Worm (Caenorhabditis elegans) whole organism, midembryonic: ENCODE results near the gene swt-5.

Source experiments
- T22C8.4 ChIP-seq: fragments of 200-800 bp; sonication (Bioruptor generic); IDR thresholded peaks from 2 replicates; pipeline ENCODE4 v1.3.6; 2022; ENCODE audit warnings: missing genetic modification characterization, missing compliant biosample characterization
- cog-1 ChIP-seq: sonication (generic microtip); optimal IDR thresholded peaks from 2 replicates; lab custom pipeline; 2016; ENCODE audit warnings: missing genetic modification characterization, missing compliant biosample characterization
- flt-1 ChIP-seq: fragments of 200-800 bp; sonication (Bioruptor generic); IDR thresholded peaks from 2 replicates; pipeline ENCODE4 v1.3.6; 2022; ENCODE audit warnings: missing genetic modification characterization, missing compliant biosample characterization
- klf-2 ChIP-seq: fragments of 200-800 bp; sonication (Bioruptor generic); conservative IDR thresholded peaks from 2 replicates; pipeline ENCODE4 v1.3.6; 2022; ENCODE audit warnings: missing genetic modification reagents, missing genetic modification characterization, missing compliant biosample characterization
- med-1 ChIP-seq: sonication (generic microtip); optimal IDR thresholded peaks from 2 replicates; lab custom pipeline; 2017; ENCODE audit warnings: missing genetic modification characterization, mild to moderate bottlenecking, missing compliant biosample characterization, antibody characterized with exemption, missing genetic modification reagents; ENCODE audit not compliant: insufficient read depth
- ref-1 ChIP-seq: fragments of 200-800 bp; sonication (Bioruptor generic); conservative IDR thresholded peaks from 2 replicates; pipeline ENCODE4 v1.3.6; 2022; ENCODE audit warnings: missing genetic modification reagents, missing genetic modification characterization, missing compliant biosample characterization
- tab-1 ChIP-seq: fragments of 200-800 bp; sonication (Bioruptor generic); IDR thresholded peaks from 2 replicates; pipeline ENCODE4 v1.3.6; 2022; ENCODE audit warnings: missing genetic modification characterization, missing compliant biosample characterization
- ztf-23 ChIP-seq: fragments of 200-800 bp; sonication (Bioruptor generic); IDR thresholded peaks from 2 replicates; pipeline ENCODE4 v1.3.6; 2022; ENCODE audit warnings: missing genetic modification reagents, missing genetic modification characterization, missing compliant biosample characterization
- ztf-29 ChIP-seq: fragments of 200-800 bp; sonication (Bioruptor generic); IDR thresholded peaks from 2 replicates; pipeline ENCODE4 v1.3.6; 2022; ENCODE audit warnings: missing genetic modification reagents, missing genetic modification characterization, missing compliant biosample characterization

swt-5 gene

ce11 chrV:9500826-9501451, at the start of gene swt-5:
Gene swt-5 (plus strand): TSS chrV:9501401.
- TF ChIP-seq T22C8.4 (GFP tag; lab: Robert Waterston, UW), result no peak
- TF ChIP-seq klf-2 (GFP tag; lab: Robert Waterston, UW), result no peak
- no peak for TF ChIP-seq med-1 (GFP tag; lab: Kevin White, UChicago)
- TF ChIP-seq ztf-23 (GFP tag; lab: Robert Waterston, UW), result no peak
- no peak for TF ChIP-seq cog-1 (tag; lab: Kevin White, UChicago)
- TF ChIP-seq flt-1 (GFP tag; lab: Robert Waterston, UW), result no peak
- TF ChIP-seq ztf-29 (GFP tag; lab: Robert Waterston, UW), result no peak
- TF ChIP-seq ref-1 (GFP tag; lab: Robert Waterston, UW), result no peak
- no peak for TF ChIP-seq tab-1

- TF ChIP-seq flt-1 (GFP tag; lab: Robert Waterston, UW), result no peak
- TF ChIP-seq klf-2 (GFP tag; lab: Robert Waterston, UW), result no peak
- no peak for TF ChIP-seq ztf-29 (GFP tag; lab: Robert Waterston, UW)
- TF ChIP-seq ref-1 (GFP tag; lab: Robert Waterston, UW), result no peak
- TF ChIP-seq tab-1, result no peak
Measured at ce11 chrV:9451485-9451884, 49.7 kb upstream of the swt-5 start.

DNA sequence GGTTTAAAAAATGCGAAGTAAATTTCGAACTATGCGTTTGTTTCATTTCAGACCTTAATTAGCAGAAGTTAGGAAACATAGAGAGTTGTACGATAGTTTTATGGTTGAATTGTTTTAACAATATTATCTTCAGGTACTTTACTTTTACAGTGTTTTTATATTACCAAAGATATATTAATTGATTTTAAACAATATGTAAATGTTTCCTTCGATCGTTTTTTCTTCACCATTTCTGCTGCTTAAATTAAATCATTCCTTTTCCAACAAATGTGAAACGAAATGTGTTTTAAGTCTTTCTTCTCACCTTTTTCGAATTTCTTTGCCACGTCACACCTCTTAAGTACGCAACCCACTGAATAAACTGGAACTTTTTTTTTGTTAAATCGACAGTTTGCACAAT, 47.9 kb upstream of the swt-5 start:
- no peak for TF ChIP-seq flt-1 (GFP tag; lab: Robert Waterston, UW)
- TF ChIP-seq ztf-29 (GFP tag; lab: Robert Waterston, UW), result no peak
- TF ChIP-seq T22C8.4 (GFP tag; lab: Robert Waterston, UW), result no peak
- TF ChIP-seq med-1 (GFP tag; lab: Kevin White, UChicago), result no peak
- no peak for TF ChIP-seq tab-1
- TF ChIP-seq ztf-23 (GFP tag; lab: Robert Waterston, UW), result no peak
- no peak for TF ChIP-seq ref-1 (GFP tag; lab: Robert Waterston, UW)
- TF ChIP-seq klf-2 (GFP tag; lab: Robert Waterston, UW), result no peak
- TF ChIP-seq cog-1 (tag; lab: Kevin White, UChicago), result no peak

ce11 chrV:9453933-9454332, 47.3 kb upstream of the swt-5 start:
- TF ChIP-seq tab-1, result no peak
- no peak for TF ChIP-seq klf-2 (GFP tag; lab: Robert Waterston, UW)
- no peak for TF ChIP-seq med-1 (GFP tag; lab: Kevin White, UChicago)
- no peak for TF ChIP-seq ref-1 (GFP tag; lab: Robert Waterston, UW)
- TF ChIP-seq ztf-29 (GFP tag; lab: Robert Waterston, UW), result no peak
- no peak for TF ChIP-seq ztf-23 (GFP tag; lab: Robert Waterston, UW)
- TF ChIP-seq flt-1 (GFP tag; lab: Robert Waterston, UW), result no peak

DNA sequence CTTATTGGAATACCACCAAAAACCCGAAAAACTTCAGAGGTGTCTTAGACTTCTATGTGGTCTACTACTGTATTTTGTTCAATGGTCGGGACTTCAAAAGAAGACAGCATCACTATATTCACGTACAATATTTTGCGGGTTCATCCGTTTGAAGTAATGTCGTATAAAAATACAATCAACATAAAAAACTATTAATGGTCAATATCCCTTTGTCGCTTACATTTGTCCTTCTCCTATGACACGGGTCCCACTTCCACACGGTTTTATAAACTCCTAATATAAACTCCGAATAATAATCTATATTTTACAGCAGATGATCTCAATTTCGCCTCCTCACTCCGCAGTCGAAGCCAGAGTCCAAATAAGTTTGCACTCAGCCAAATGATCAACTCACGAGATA, 43.7 kb upstream of the swt-5 start:
- TF ChIP-seq ztf-23 (GFP tag; lab: Robert Waterston, UW) (no peak), ztf-29 (GFP tag; lab: Robert Waterston, UW) (no peak), med-1 (GFP tag; lab: Kevin White, UChicago) (no peak), ref-1 (GFP tag; lab: Robert Waterston, UW) (no peak), flt-1 (GFP tag; lab: Robert Waterston, UW) (no peak), cog-1 (tag; lab: Kevin White, UChicago) (no peak), T22C8.4 (GFP tag; lab: Robert Waterston, UW) (no peak), klf-2 (GFP tag; lab: Robert Waterston, UW) (no peak), tab-1 (no peak)

DNA sequence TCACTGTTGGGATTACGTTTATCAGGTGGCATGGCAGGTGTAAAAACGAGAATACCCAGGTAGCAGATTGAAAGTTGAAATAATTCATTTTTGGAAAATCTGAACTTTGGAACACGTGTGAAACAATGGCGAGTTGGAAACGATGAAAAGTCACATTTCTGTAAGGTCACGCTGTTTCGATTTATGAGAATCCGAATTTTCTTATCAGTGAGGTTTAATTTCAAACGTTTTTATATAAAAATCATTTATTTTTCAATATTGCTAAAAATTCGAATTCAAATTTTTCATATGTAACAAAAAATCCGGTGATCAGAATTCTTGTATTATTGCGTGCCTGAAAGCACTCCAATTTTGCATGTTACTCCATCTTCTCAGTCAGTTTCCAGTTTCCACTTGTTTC, 38.6 kb upstream of the swt-5 start, which contains the start of gene F07D3.3:
Gene F07D3.3 (minus strand): TSS at position 101 of the 400 bp plus-strand sequence.
- TF ChIP-seq ref-1 (GFP tag; lab: Robert Waterston, UW) (no peak), tab-1 (no peak), med-1 (GFP tag; lab: Kevin White, UChicago) (no peak), ztf-23 (GFP tag; lab: Robert Waterston, UW) (no peak), cog-1 (tag; lab: Kevin White, UChicago) (no peak), ztf-29 (GFP tag; lab: Robert Waterston, UW) (no peak), flt-1 (GFP tag; lab: Robert Waterston, UW) (no peak), T22C8.4 (GFP tag; lab: Robert Waterston, UW) (no peak), klf-2 (GFP tag; lab: Robert Waterston, UW) (no peak)

DNA sequence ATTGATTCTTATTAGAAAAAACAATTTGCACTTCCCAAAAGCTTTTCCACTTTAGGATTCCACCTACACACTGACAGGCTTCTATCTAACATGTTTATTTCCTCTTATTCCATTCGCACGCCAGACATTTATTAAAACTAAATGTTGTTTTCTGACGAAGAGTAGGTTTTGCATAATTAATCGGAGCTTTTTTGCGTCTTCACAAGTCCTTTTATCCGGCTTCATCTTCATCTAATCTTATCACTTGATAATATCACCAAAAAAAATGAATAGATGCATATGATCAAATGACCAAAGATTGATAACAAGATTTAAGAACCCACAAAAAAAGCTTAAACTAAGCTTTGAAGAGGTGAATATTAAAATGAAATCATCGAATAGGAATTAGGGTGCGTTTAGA, 35.7 kb upstream of the swt-5 start:
- TF ChIP-seq ztf-23 (GFP tag; lab: Robert Waterston, UW), result no peak
- TF ChIP-seq med-1 (GFP tag; lab: Kevin White, UChicago), result no peak
- TF ChIP-seq cog-1 (tag; lab: Kevin White, UChicago), result no peak
- no peak for TF ChIP-seq T22C8.4 (GFP tag; lab: Robert Waterston, UW)
- TF ChIP-seq tab-1, result no peak
- no peak for TF ChIP-seq ref-1 (GFP tag; lab: Robert Waterston, UW)
- TF ChIP-seq ztf-29 (GFP tag; lab: Robert Waterston, UW), result no peak
- TF ChIP-seq flt-1 (GFP tag; lab: Robert Waterston, UW), result no peak
- no peak for TF ChIP-seq klf-2 (GFP tag; lab: Robert Waterston, UW)

DNA sequence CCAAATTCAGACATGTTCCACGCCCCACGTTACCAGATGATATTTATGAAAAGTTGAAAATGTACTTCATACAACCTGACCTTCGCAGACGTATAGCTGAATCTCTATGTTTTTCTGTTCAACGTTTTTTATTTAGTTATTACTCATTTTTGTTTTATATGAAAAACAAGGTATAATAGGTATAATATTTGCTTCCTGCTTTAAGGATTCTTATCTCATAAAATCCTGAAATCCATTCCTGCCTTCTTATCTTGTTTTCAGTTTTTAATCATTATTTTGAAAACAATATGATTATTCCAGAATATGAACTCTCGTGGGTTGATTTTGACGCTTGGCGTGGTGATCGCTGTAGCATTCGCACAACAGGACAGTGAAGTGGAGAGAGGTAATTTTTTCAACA, 29.5 kb upstream of the swt-5 start, which contains the start of gene flp-6:
Gene flp-6 (plus strand): TSS at position 301 of the 400 bp plus-strand sequence.
- TF ChIP-seq klf-2 (GFP tag; lab: Robert Waterston, UW) (no peak), ref-1 (GFP tag; lab: Robert Waterston, UW) (no peak), ztf-29 (GFP tag; lab: Robert Waterston, UW) (no peak), med-1 (GFP tag; lab: Kevin White, UChicago) (no peak)

ce11 chrV:9473924-9474323, 27.3 kb upstream of the swt-5 start:
- no peak for TF ChIP-seq ref-1 (GFP tag; lab: Robert Waterston, UW)
- no peak for TF ChIP-seq ztf-23 (GFP tag; lab: Robert Waterston, UW)
- no peak for TF ChIP-seq klf-2 (GFP tag; lab: Robert Waterston, UW)
- TF ChIP-seq ztf-29 (GFP tag; lab: Robert Waterston, UW), result no peak
